Worm (Caenorhabditis elegans) whole organism, young adult: ENCODE results near the gene F10E7.11.

Experiments
- bed-2 ChIP-seq: fragments of 200-800 bp; sonication (Bioruptor generic); IDR thresholded peaks from 2 replicates; pipeline ENCODE4 v1.3.6; 2022; ENCODE audit warnings: missing genetic modification reagents, missing genetic modification characterization, missing compliant biosample characterization
- him-1 ChIP-seq: sonication (generic microtip); optimal IDR thresholded peaks from 2 replicates; lab custom pipeline; 2016; ENCODE audit warnings: missing genotype, missing genetic modification reagents, missing genetic modification characterization, missing compliant biosample characterization

The F10E7.11 gene

ce11 chrII:7072315-7072589 is 50.4 kb downstream of the F10E7.11 start, which contains the start of gene kars-1:
Gene kars-1 (minus strand): TSS chrII:7072415.
- TF ChIP-seq him-1: no peak
- TF ChIP-seq bed-2 (GFP tag; lab: Robert Waterston, UW): no peak
- TF ChIP-seq, all 124 proteins: peak for 0
